Fruit fly (Drosophila melanogaster) whole organism, embryonic: ENCODE measurements around the gene cyr.
A peak's percentile ranks its signal among the peaks of the same experiment; 100 is the strongest.

ENCODE experiments used
- BEAF-32 ChIP-seq: fragments of 200-800 bp; sonication (Bioruptor generic); optimal IDR thresholded peaks from 3 replicates; lab custom pipeline; 2017; ENCODE audit warnings: missing biosample characterization, missing genetic modification characterization, mild to moderate bottlenecking, moderate library complexity, missing genetic modification reagents
- CG10366 ChIP-seq: fragments of 200-800 bp; sonication (Bioruptor generic); IDR thresholded peaks from 2 replicates; pipeline ENCODE4 v1.3.6; 2022; ENCODE audit warnings: missing biosample characterization, missing genetic modification characterization
- CG10979 ChIP-seq: fragments of 200-800 bp; sonication (Bioruptor generic); optimal IDR thresholded peaks from 2 replicates; lab custom pipeline; 2018; ENCODE audit warnings: missing biosample characterization, mild to moderate bottlenecking, missing genetic modification characterization, moderate library complexity
- CG1603 ChIP-seq: fragments of 200-800 bp; sonication (Bioruptor generic); optimal IDR thresholded peaks from 2 replicates; lab custom pipeline; 2019; ENCODE audit warnings: missing biosample characterization, mild to moderate bottlenecking, missing genetic modification characterization, moderate library complexity
- CG3281 ChIP-seq: fragments of 200-800 bp; sonication (Bioruptor generic); optimal IDR thresholded peaks from 3 replicates; lab custom pipeline; 2017; ENCODE audit warnings: missing biosample characterization, mild to moderate bottlenecking, missing genetic modification characterization
- CG34224 ChIP-seq: fragments of 200-800 bp; sonication (Bioruptor generic); IDR thresholded peaks from 3 replicates; pipeline ENCODE4 v1.3.6; 2022; ENCODE audit warnings: missing biosample characterization, missing genetic modification characterization; ENCODE audit not compliant: partially characterized antibody
- CG4730 ChIP-seq: fragments of 200-800 bp; sonication (Bioruptor generic); IDR thresholded peaks from 2 replicates; pipeline ENCODE4 v1.3.6; 2022; ENCODE audit warnings: missing biosample characterization, missing genetic modification characterization
- CG7372 ChIP-seq: fragments of 200-800 bp; sonication (Bioruptor generic); IDR thresholded peaks from 2 replicates; pipeline ENCODE4 v1.3.6; 2022; ENCODE audit warnings: missing biosample characterization, missing genetic modification characterization
- CG7928 ChIP-seq: fragments of 200-800 bp; sonication (Bioruptor generic); optimal IDR thresholded peaks from 2 replicates; lab custom pipeline; 2017; ENCODE audit warnings: missing biosample characterization, mild to moderate bottlenecking, missing genetic modification characterization
- CG9797 ChIP-seq: fragments of 200-800 bp; sonication (Bioruptor generic); optimal IDR thresholded peaks from 3 replicates; lab custom pipeline; 2018; ENCODE audit warnings: missing biosample characterization, mild to moderate bottlenecking, missing genetic modification characterization
- Camta ChIP-seq: fragments of 200-800 bp; sonication (Bioruptor generic); optimal IDR thresholded peaks from 2 replicates; lab custom pipeline; 2016; ENCODE audit warnings: missing biosample characterization, missing genetic modification characterization
- D19B ChIP-seq: fragments of 200-800 bp; sonication (Bioruptor generic); optimal IDR thresholded peaks from 2 replicates; lab custom pipeline; 2017; ENCODE audit warnings: missing biosample characterization, mild to moderate bottlenecking, missing genetic modification characterization
- Dip3 ChIP-seq: fragments of 200-800 bp; sonication (Bioruptor generic); optimal IDR thresholded peaks from 3 replicates; lab custom pipeline; 2016; ENCODE audit warnings: missing biosample characterization, missing genetic modification characterization
- Doc3 ChIP-seq: fragments of 200-800 bp; sonication (Bioruptor generic); IDR thresholded peaks from 3 replicates; pipeline ENCODE4 v1.3.6; 2022; ENCODE audit warnings: missing biosample characterization, missing genetic modification characterization; ENCODE audit not compliant: partially characterized antibody
- Dp ChIP-seq: fragments of 200-800 bp; sonication (Bioruptor generic); optimal IDR thresholded peaks from 2 replicates; lab custom pipeline; 2018; ENCODE audit warnings: missing biosample characterization, mild to moderate bottlenecking, missing genetic modification characterization, moderate library complexity
- Dref ChIP-seq: fragments of 200-800 bp; sonication (Bioruptor generic); IDR thresholded peaks from 2 replicates; pipeline ENCODE4 v1.3.6; 2022; ENCODE audit warnings: missing biosample characterization, missing genetic modification characterization
- E2f1 ChIP-seq: fragments of 200-800 bp; sonication (Bioruptor generic); IDR thresholded peaks from 2 replicates; pipeline ENCODE4 v1.3.6; 2022; ENCODE audit warnings: missing biosample characterization, missing genetic modification characterization
- E2f2 ChIP-seq: fragments of 200-800 bp; sonication (Bioruptor generic); IDR thresholded peaks from 2 replicates; pipeline ENCODE4 v1.3.6; 2022; ENCODE audit warnings: missing biosample characterization, missing genetic modification characterization
- Fer1 ChIP-seq: fragments of 200-800 bp; sonication (Bioruptor generic); optimal IDR thresholded peaks from 2 replicates; lab custom pipeline; 2017; ENCODE audit warnings: missing biosample characterization, mild to moderate bottlenecking, missing genetic modification characterization
- MBD-R2 ChIP-seq: fragments of 200-800 bp; sonication (Bioruptor generic); IDR thresholded peaks from 2 replicates; pipeline ENCODE4 v1.3.6; 2022; ENCODE audit warnings: missing biosample characterization, missing genetic modification characterization
- MESR4 ChIP-seq: fragments of 200-800 bp; sonication (Bioruptor generic); optimal IDR thresholded peaks from 2 replicates; lab custom pipeline; 2018; ENCODE audit warnings: missing biosample characterization, mild to moderate bottlenecking, missing genetic modification characterization, moderate library complexity
- Med ChIP-seq: fragments of 200-800 bp; sonication (Bioruptor generic); peaks from one replicate; lab custom pipeline; 2016; ENCODE audit warnings: missing biosample characterization, missing genetic modification characterization, mild to moderate bottlenecking, inconsistent platforms, moderate library complexity
- Myb ChIP-seq: fragments of 200-800 bp; sonication (Bioruptor generic); optimal IDR thresholded peaks from 2 replicates; lab custom pipeline; 2016; ENCODE audit warnings: missing biosample characterization, missing genetic modification characterization
- Nf-YC ChIP-seq: fragments of 200-800 bp; optimal IDR thresholded peaks from 3 replicates; lab custom pipeline; 2019; ENCODE audit warnings: missing biosample characterization, mild to moderate bottlenecking, missing genetic modification characterization, moderate library complexity
- Rfx ChIP-seq: fragments of 200-800 bp; sonication (Bioruptor generic); IDR thresholded peaks from 2 replicates; pipeline ENCODE4 v1.3.6; 2022; ENCODE audit warnings: missing biosample characterization, missing genetic modification characterization
- Ssrp ChIP-seq: fragments of 200-800 bp; sonication (Bioruptor generic); optimal IDR thresholded peaks from 2 replicates; lab custom pipeline; 2018; ENCODE audit warnings: missing biosample characterization, mild to moderate bottlenecking, missing genetic modification characterization, moderate library complexity
- TFAM ChIP-seq: fragments of 200-800 bp; sonication (Bioruptor generic); optimal IDR thresholded peaks from 2 replicates; lab custom pipeline; 2017; ENCODE audit warnings: missing biosample characterization, missing genetic modification characterization, inconsistent platforms
- Xbp1 ChIP-seq: fragments of 200-800 bp; sonication (Bioruptor generic); optimal IDR thresholded peaks from 3 replicates; lab custom pipeline; 2016; ENCODE audit warnings: missing biosample characterization, mild to moderate bottlenecking, missing genetic modification characterization
- chinmo ChIP-seq: fragments of 200-800 bp; sonication (Bioruptor generic); IDR thresholded peaks from 4 replicates; pipeline ENCODE4 v1.3.6; 2022; ENCODE audit warnings: missing biosample characterization, missing genetic modification characterization; ENCODE audit not compliant: partially characterized antibody
- crol ChIP-seq: fragments of 200-800 bp; sonication (Bioruptor generic); IDR thresholded peaks from 2 replicates; pipeline ENCODE4 v1.3.6; 2022; ENCODE audit warnings: missing biosample characterization, missing genetic modification characterization
- dpn ChIP-seq, 2 experiments: fragments of 200-800 bp; sonication (Bioruptor generic); optimal IDR thresholded peaks; 3 replicates each; lab custom pipeline; 2016; ENCODE audit warnings: missing biosample characterization in 2 of 2, missing genetic modification characterization in 2 of 2
- ewg ChIP-seq: fragments of 200-800 bp; sonication (Bioruptor generic); optimal IDR thresholded peaks from 3 replicates; lab custom pipeline; 2017; ENCODE audit warnings: mild to moderate bottlenecking, missing biosample characterization, missing genetic modification reagents, missing genetic modification characterization
- gem ChIP-seq: fragments of 200-800 bp; sonication (Bioruptor generic); optimal IDR thresholded peaks from 2 replicates; lab custom pipeline; 2019; ENCODE audit warnings: missing biosample characterization, mild to moderate bottlenecking, missing genetic modification characterization, moderate library complexity
- gfzf ChIP-seq: fragments of 200-800 bp; sonication (Bioruptor generic); optimal IDR thresholded peaks from 2 replicates; lab custom pipeline; 2016; ENCODE audit warnings: missing biosample characterization, mild to moderate bottlenecking, missing genetic modification characterization, moderate library complexity
- ken ChIP-seq: fragments of 200-800 bp; sonication (Bioruptor generic); IDR thresholded peaks from 3 replicates; pipeline ENCODE4 v1.3.6; 2022; ENCODE audit warnings: missing biosample characterization, missing genetic modification characterization
- lmd ChIP-seq: fragments of 200-800 bp; sonication (Bioruptor generic); IDR thresholded peaks from 2 replicates; pipeline ENCODE4 v1.3.6; 2022; ENCODE audit warnings: missing biosample characterization, missing genetic modification characterization
- phol ChIP-seq: fragments of 200-800 bp; sonication (Bioruptor generic); optimal IDR thresholded peaks from 3 replicates; lab custom pipeline; 2018; ENCODE audit warnings: missing biosample characterization, mild to moderate bottlenecking, missing genetic modification characterization, moderate library complexity
- run ChIP-seq: fragments of 200-800 bp; sonication (Bioruptor generic); optimal IDR thresholded peaks from 3 replicates; lab custom pipeline; 2018; ENCODE audit warnings: missing biosample characterization, mild to moderate bottlenecking, missing genetic modification characterization
- salm ChIP-seq: fragments of 200-800 bp; sonication (Bioruptor generic); optimal IDR thresholded peaks from 2 replicates; lab custom pipeline; 2018; ENCODE audit warnings: missing biosample characterization, mild to moderate bottlenecking, missing genetic modification characterization
- scrt ChIP-seq: fragments of 200-800 bp; sonication (Bioruptor generic); optimal IDR thresholded peaks from 2 replicates; lab custom pipeline; 2018; ENCODE audit warnings: missing biosample characterization, mild to moderate bottlenecking, missing genetic modification characterization, moderate library complexity
- sd ChIP-seq: fragments of 200-800 bp; sonication (Bioruptor generic); optimal IDR thresholded peaks from 3 replicates; lab custom pipeline; 2018; ENCODE audit warnings: missing biosample characterization, mild to moderate bottlenecking, missing genetic modification characterization, moderate library complexity
- sens ChIP-seq: fragments of 200-800 bp; sonication (Bioruptor generic); peaks from one replicate; lab custom pipeline; 2016; ENCODE audit warnings: missing biosample characterization, missing genetic modification characterization
- slou ChIP-seq: fragments of 200-800 bp; sonication (Bioruptor generic); optimal IDR thresholded peaks from 3 replicates; lab custom pipeline; 2016; ENCODE audit warnings: missing biosample characterization, missing genetic modification characterization
- stc ChIP-seq: fragments of 200-800 bp; sonication (Bioruptor generic); IDR thresholded peaks from 2 replicates; pipeline ENCODE4 v1.3.6; 2022; ENCODE audit warnings: missing biosample characterization, missing genetic modification characterization
- stwl ChIP-seq: fragments of 200-800 bp; sonication (Bioruptor generic); optimal IDR thresholded peaks from 3 replicates; lab custom pipeline; 2018; ENCODE audit warnings: missing biosample characterization, mild to moderate bottlenecking, missing genetic modification characterization, moderate library complexity
- sug ChIP-seq: fragments of 200-800 bp; optimal IDR thresholded peaks from 2 replicates; lab custom pipeline; 2019; ENCODE audit warnings: missing biosample characterization, mild to moderate bottlenecking, missing genetic modification characterization, moderate library complexity
- trem ChIP-seq: fragments of 200-800 bp; optimal IDR thresholded peaks from 3 replicates; lab custom pipeline; 2019; ENCODE audit warnings: missing biosample characterization, mild to moderate bottlenecking, missing genetic modification characterization, moderate library complexity
- unpg ChIP-seq: fragments of 200-800 bp; sonication (Bioruptor generic); optimal IDR thresholded peaks from 3 replicates; lab custom pipeline; 2018; ENCODE audit warnings: missing biosample characterization, mild to moderate bottlenecking, missing genetic modification characterization, moderate library complexity
- zen2 ChIP-seq: fragments of 200-800 bp; sonication (Bioruptor generic); IDR thresholded peaks from 3 replicates; pipeline ENCODE4 v1.3.6; 2022; ENCODE audit warnings: missing biosample characterization, missing genetic modification characterization; ENCODE audit not compliant: partially characterized antibody

cyr gene

DNA sequence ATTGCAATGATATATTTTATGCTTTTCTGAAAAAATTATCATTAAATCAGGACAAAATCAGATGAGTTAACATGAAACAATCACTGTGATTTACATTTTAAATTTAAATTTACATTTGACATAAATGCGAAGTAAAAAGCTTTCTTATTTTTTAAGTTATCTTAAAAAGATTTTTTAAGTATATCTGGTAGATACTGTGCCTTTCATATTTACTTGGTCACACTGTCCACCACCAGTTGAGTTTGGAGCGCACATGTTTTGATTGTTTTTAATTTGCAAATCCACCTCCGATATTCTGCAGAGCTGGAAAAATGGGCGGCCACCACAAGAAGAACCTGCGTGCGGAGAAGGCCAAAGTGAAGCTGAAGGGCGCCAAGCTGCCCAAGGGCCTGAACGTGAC, 18.7 kb downstream of the cyr start, which contains the start of gene CG1575 (continued):
- TF ChIP-seq MBD-R2 (GFP tag; lab: Robert Waterston, UW) (peak; percentile 37; the same call in 1 of the 2 replicates), run (tag; lab: Kevin White, UChicago) (no peak), CG4730 (no peak), E2f1 (no peak), CG34224 (peak; percentile 10; the same call in 1 of the 3 replicates), CG7928 (no peak), scrt (GFP tag; lab: Kevin White, UChicago) (peak; percentile 76), CG9797 (GFP tag; lab: Kevin White, UChicago) (peak; percentile 35), sd (tag; lab: Kevin White, UChicago) (no peak), stc (GFP tag; lab: Robert Waterston, UW) (no peak), CG1603 (no peak), salm (tag; lab: Kevin White, UChicago) (no peak), MESR4 (GFP tag; lab: Kevin White, UChicago) (peak; percentile 9), Med (GFP tag; lab: Kevin White, UChicago) (peak; percentile 63), E2f2 (GFP tag; lab: Robert Waterston, UW) (peak; percentile 67), gfzf (peak; percentile 50), zen2 (GFP tag; lab: Robert Waterston, UW) (no peak; the same call in 2 of the 3 replicates), Doc3 (0 out of 3 replicates have a peak, but pooled peaks have one; percentile 20), sug (tag; lab: Kevin White, UChicago) (peak; percentile 23), Camta (GFP tag; lab: Kevin White, UChicago) (no peak), Dref (no peak)

DNA sequence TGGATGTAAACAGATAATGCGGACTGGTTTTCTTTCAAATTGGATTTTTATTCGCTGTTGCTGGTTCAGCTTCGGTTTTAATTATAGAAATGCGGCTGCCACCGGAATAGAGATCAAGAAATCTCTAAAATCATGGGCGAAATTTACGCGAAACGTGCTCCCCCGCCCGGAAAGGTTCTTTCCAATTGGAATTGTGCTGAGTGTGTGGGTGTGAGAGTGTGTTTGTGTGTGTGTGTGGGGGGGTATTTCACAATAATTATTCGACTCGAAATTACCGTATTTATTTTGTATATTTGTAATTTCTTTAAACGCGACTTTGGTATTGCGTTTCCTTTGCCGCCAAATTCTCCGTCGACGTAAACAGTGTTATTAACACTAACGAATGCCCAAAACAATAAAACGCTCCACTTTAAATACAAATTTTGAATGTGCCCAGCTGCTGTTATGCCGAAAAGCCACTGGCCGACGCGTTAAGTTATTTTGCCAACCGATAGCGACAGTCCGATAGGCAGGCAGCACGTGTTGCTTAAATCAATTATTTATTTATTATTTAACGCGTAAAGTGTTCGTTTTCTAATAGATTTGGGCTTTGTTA, 19.7 kb downstream of the cyr start, which contains the start of gene Gclc:
Gene Gclc (minus strand): TSS at position 431 of the 595 bp plus-strand sequence.
- no peak for TF ChIP-seq Xbp1 (GFP tag; lab: Kevin White, UChicago)
- TF ChIP-seq Nf-YC (tag; lab: Kevin White, UChicago): peak; percentile 14
- peak; percentile 50 for TF ChIP-seq E2f2 (GFP tag; lab: Robert Waterston, UW)
- peak; percentile 66 for TF ChIP-seq BEAF-32 (GFP tag; lab: Kevin White, UChicago)
- TF ChIP-seq unpg (GFP tag; lab: Kevin White, UChicago): no peak
- no peak for TF ChIP-seq ewg (GFP tag; lab: Kevin White, UChicago)
- TF ChIP-seq CG3281 (GFP tag; lab: Kevin White, UChicago): peak; percentile 11
- peak; percentile 18 for TF ChIP-seq Myb (GFP tag; lab: Kevin White, UChicago)
- TF ChIP-seq Rfx (GFP tag; lab: Robert Waterston, UW): peak; percentile 26; the same call in 1 of the 2 replicates
- TF ChIP-seq crol (GFP tag; lab: Robert Waterston, UW): no peak
- TF ChIP-seq sens: peak; percentile 53
- no peak for TF ChIP-seq slou (GFP tag; lab: Kevin White, UChicago)
- no peak for TF ChIP-seq CG10979 (tag; lab: Kevin White, UChicago)
- no peak for TF ChIP-seq dpn (GFP tag; optimal IDR thresholded peaks at IDR 0.05; lab: Kevin White, UChicago)
- 0 out of 3 replicates have a peak, but pooled peaks have one; percentile 18 for TF ChIP-seq ken
- TF ChIP-seq CG10366 (GFP tag; lab: Robert Waterston, UW): no peak
- no peak for TF ChIP-seq CG7372
- TF ChIP-seq trem: peak; percentile 31
- TF ChIP-seq Dp (GFP tag; lab: Kevin White, UChicago): peak; percentile 43
- TF ChIP-seq chinmo (GFP tag; lab: Robert Waterston, UW): 0 out of 4 replicates have a peak, but pooled peaks have one; percentile 22
- no peak for TF ChIP-seq phol
- no peak for TF ChIP-seq Ssrp
- peak; percentile 25 for TF ChIP-seq Fer1 (GFP tag; lab: Kevin White, UChicago)
- TF ChIP-seq TFAM (GFP tag; lab: Kevin White, UChicago): no peak
- peak; percentile 47 for TF ChIP-seq scrt (GFP tag; lab: Kevin White, UChicago)
- TF ChIP-seq stwl (tag; lab: Kevin White, UChicago): peak; percentile 86
- TF ChIP-seq gem (tag; lab: Kevin White, UChicago): no peak
- no peak for TF ChIP-seq lmd
- peak; percentile 3 for TF ChIP-seq D19B (GFP tag; lab: Kevin White, UChicago)
- TF ChIP-seq Dip3 (GFP tag; lab: Kevin White, UChicago): no peak
